Worm (Caenorhabditis elegans): ENCODE results near the gene str-13.

Gene str-13

DNA sequence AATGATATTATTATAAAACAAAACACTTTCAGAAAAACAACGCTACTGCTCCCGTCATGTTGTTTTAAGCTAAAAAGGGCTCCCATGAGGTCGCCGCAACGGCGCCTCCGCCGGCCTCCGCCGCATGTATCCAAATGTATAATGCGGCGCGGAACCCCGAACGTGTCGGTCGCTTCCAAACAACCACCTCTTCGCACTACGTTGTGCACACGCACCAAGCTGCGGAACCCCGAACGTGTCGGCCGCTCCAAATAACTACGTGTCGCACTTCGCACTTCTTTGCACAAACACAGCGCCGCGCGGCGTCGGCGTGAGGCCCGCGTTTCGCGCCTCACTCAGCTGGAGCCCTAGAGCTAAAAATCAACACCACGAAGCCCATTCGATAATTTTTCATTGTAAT is 10.1 kb downstream of the str-13 start:
- TF ChIP-seq egrh-3 (GFP tag; IDR thresholded peaks at IDR 0.05) (peak; percentile 49; the same call in 1 of the 2 replicates), zfh-2 (GFP tag; conservative IDR thresholded peaks at IDR 0.05) (peak; percentile 84), snpc-4 (GFP tag; optimal IDR thresholded peaks at IDR 0.05) (no peak), snpc-4 (tag; optimal IDR thresholded peaks at IDR 0.05) (peak in 2 of 4 experiments; percentile 71 to 89), F37B4.10 (GFP tag; IDR thresholded peaks at IDR 0.05) (0 out of 2 replicates have a peak, but pooled peaks have one; percentile 65), Y53G8AR.9 (GFP tag; conservative IDR thresholded peaks at IDR 0.05) (no peak), hlh-12 (tag; optimal IDR thresholded peaks at IDR 0.05) (no peak), xnd-1 (tag; optimal IDR thresholded peaks at IDR 0.05) (no peak), pbrm-1 (GFP tag; IDR thresholded peaks at IDR 0.05) (peak; percentile 37; the same call in 1 of the 2 replicates), hmg-1.2 (GFP tag; IDR thresholded peaks at IDR 0.05) (peak; percentile 25; the same call in 1 of the 2 replicates), nfyb-1 (GFP tag; IDR thresholded peaks at IDR 0.05) (no peak), F10E7.11 (tag; optimal IDR thresholded peaks at IDR 0.05) (no peak), F39B2.1 (GFP tag; IDR thresholded peaks at IDR 0.05) (no peak), madf-10 (tag; optimal IDR thresholded peaks at IDR 0.05) (no peak), hmg-20 (GFP tag; IDR thresholded peaks at IDR 0.05) (no peak)

DNA sequence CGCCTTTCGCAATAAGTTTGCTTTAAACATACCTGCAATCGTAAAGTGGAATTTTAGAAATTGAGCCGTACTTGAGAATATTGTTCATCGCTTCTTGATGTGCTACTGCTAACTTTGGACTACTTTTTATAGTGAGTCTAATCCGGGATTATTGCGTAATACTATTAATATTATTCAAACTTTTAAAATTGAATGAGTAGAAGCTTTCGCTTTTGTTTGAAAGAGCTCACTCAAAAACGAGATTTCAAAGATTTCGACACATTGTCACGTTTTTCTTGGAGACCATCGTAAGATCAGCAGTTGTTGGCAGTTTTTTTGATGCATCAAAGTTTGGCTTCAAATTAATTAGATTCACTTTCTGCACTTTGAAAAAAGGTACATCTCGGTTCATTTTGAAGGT is 13.5 kb downstream of the str-13 start, which contains the start of gene srt-28:
Gene srt-28, minus strand, starts transcription at position 101 of the 400 bp plus-strand sequence.
- no peak for TF ChIP-seq K12H6.12 (tag; optimal IDR thresholded peaks at IDR 0.05)
- TF ChIP-seq madf-10 (tag; optimal IDR thresholded peaks at IDR 0.05), result no peak
- no peak for TF ChIP-seq ztf-22 (GFP tag; optimal IDR thresholded peaks at IDR 0.05)
- TF ChIP-seq B0261.1 (tag; optimal IDR thresholded peaks at IDR 0.05), result no peak
- no peak for TF ChIP-seq F23B12.7 (tag; optimal IDR thresholded peaks at IDR 0.05; ENCODE audit: insufficient read depth)
- no peak for TF ChIP-seq ZK185.1 (tag; optimal IDR thresholded peaks at IDR 0.05; ENCODE audit: poor library complexity, severe bottlenecking)
- no peak for TF ChIP-seq madf-8 (GFP tag; conservative IDR thresholded peaks at IDR 0.05)
- TF ChIP-seq ceh-91 (GFP tag; IDR thresholded peaks at IDR 0.05), result no peak
- TF ChIP-seq B0019.2 (GFP tag; conservative IDR thresholded peaks at IDR 0.05), result no peak
- no peak for TF ChIP-seq F22D6.2 (tag; optimal IDR thresholded peaks at IDR 0.05)
- no peak for TF ChIP-seq ztf-26 (tag; optimal IDR thresholded peaks at IDR 0.05)
- TF ChIP-seq hmg-20 (GFP tag; IDR thresholded peaks at IDR 0.05), result no peak

DNA sequence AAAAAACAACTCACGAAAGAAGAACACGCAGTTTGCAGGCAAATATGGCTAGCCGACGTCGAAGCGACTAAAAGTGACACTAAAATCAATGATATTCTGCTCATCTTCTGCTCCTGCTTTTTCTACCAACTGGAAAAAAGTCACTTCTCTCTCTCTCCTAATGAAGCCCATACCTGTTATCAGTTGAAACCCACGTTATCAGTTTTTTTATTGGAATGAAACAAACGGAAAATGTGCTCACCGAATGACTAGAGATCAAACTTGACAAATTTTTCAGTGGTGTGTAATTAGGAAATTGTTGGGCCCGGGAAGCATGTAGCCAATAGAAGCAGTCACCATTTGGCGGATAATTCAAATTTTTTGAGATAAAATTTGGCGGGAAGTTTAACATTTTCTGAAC is 15.6 kb downstream of the str-13 start, which contains the start of gene C24B9.3:
Gene C24B9.3, minus strand, starts transcription at position 171 of the 400 bp plus-strand sequence.
- TF ChIP-seq akir-1 (GFP tag; optimal IDR thresholded peaks at IDR 0.05), result no peak
- no peak for TF ChIP-seq snpc-1.1 (tag; optimal IDR thresholded peaks at IDR 0.05; ENCODE audit: insufficient read depth)
- peak; percentile 79 for TF ChIP-seq nhr-80 (tag; optimal IDR thresholded peaks at IDR 0.05)
- no peak for TF ChIP-seq ztf-28 (GFP tag; IDR thresholded peaks at IDR 0.05)
- TF ChIP-seq ZK185.1 (tag; optimal IDR thresholded peaks at IDR 0.05; ENCODE audit: poor library complexity, severe bottlenecking), result no peak

DNA sequence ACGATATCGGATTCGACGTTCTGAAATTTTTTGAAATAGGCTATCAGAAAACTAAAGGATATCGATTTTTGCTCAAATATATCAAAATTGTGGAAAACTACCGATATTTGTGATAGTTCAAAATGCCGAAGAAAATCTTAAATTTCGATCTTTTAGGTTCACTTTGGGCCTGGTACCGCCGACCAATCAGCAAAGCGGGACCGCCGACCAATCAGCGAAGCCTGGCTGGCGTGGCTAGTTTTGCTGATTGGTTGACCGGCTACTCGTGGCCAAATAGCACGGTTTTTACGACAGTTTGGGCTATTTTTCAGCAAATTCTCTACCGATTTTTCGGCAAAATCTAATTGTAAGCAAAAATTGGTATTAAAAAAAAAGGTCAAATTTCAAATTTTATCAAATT is 16.8 kb downstream of the str-13 start:
- no peak for TF ChIP-seq rcor-1 (GFP tag; IDR thresholded peaks at IDR 0.05)
- TF ChIP-seq egl-44 (GFP tag; IDR thresholded peaks at IDR 0.05), result no peak
- TF ChIP-seq dpff-1 (tag; optimal IDR thresholded peaks at IDR 0.05), result no peak
- TF ChIP-seq ZK185.1 (tag; optimal IDR thresholded peaks at IDR 0.05; ENCODE audit: poor library complexity, severe bottlenecking), result no peak
- no peak for TF ChIP-seq rec-8 (tag; optimal IDR thresholded peaks at IDR 0.05)
- no peak for TF ChIP-seq attf-5 (GFP tag; optimal IDR thresholded peaks at IDR 0.05)
- TF ChIP-seq bed-1 (GFP tag; IDR thresholded peaks at IDR 0.05), result no peak
- no peak for TF ChIP-seq snpc-1.1 (tag; optimal IDR thresholded peaks at IDR 0.05; ENCODE audit: insufficient read depth)
- no peak for TF ChIP-seq ztf-25 (GFP tag; IDR thresholded peaks at IDR 0.05)
- TF ChIP-seq ceh-91 (GFP tag; IDR thresholded peaks at IDR 0.05), result no peak
- TF ChIP-seq Y79H2A.3 (GFP tag; conservative IDR thresholded peaks at IDR 0.05), result no peak
- TF ChIP-seq lin-40 (tag; optimal IDR thresholded peaks at IDR 0.05), result no peak
- TF ChIP-seq hsf-1 (GFP tag; IDR thresholded peaks at IDR 0.05), result no peak
- TF ChIP-seq ztf-22 (GFP tag; optimal IDR thresholded peaks at IDR 0.05), result no peak
- TF ChIP-seq sea-2 (GFP tag; IDR thresholded peaks at IDR 0.05), result no peak
- no peak for TF ChIP-seq lag-1 (GFP tag; IDR thresholded peaks at IDR 0.05)
- TF ChIP-seq pbrm-1 (GFP tag; IDR thresholded peaks at IDR 0.05), result no peak
- no peak for TF ChIP-seq mcd-1 (GFP tag; IDR thresholded peaks at IDR 0.05)
